Fruit fly (Drosophila melanogaster): ENCODE results near the gene CG12986.

Gene CG12986

DNA sequence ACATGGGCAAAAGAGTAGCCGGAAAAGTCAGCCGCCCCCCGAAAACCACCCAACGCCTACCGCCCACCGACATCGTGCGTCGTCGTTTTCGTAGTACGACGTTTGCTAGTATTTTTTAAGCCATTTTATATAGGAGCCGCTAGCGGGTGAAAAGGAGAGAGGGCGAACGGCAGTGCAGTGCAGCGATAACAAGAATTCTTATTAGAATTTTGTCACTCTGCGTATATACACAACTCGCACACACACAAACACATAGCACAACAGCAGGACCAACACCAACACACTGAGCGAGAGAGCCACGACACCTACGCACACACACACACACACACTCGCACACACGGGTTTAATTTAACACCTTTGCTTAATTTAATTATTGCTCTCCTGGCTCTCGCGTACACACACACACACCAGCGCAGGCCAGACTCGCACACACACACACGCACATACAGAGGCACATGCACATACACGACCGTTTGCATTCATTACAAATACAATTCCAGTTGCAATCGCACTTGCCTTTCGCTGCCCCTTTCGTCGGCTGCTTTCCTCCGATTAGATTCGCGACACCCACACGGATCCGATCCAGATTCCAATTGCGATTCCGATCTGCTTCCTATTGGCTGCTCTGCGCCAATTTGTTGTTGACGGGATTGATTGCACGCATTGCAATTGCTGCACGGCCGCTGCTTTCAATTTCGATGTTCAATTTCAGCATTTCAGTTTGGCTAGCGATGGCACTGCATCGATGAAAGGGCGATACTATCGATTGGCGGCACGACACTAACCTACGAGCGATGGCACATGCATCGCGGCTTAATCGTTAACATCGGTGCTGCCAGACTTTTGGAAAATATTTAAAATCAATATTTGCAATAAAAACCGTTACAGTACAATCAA is 7.6 kb upstream of the CG12986 start, which contains the start of gene Socs16D:
Gene Socs16D (minus strand): TSS at position 758 of the 897 bp plus-strand sequence.
- TF ChIP-seq OdsH (GFP tag; optimal IDR thresholded peaks at IDR 0.05), result peak; percentile 46
- no peak for TF ChIP-seq Mio (GFP tag; optimal IDR thresholded peaks at IDR 0.05)
- TF ChIP-seq CG9705 (GFP tag; optimal IDR thresholded peaks at IDR 0.05), result peak; percentile 28
- no peak for TF ChIP-seq jim (GFP tag; optimal IDR thresholded peaks at IDR 0.05)
- peak; percentile 1 for TF ChIP-seq Hnf4 (GFP tag; optimal IDR thresholded peaks at IDR 0.05)
- peak; percentile 66 for TF ChIP-seq Dfd (GFP tag; optimal IDR thresholded peaks at IDR 0.05)
- TF ChIP-seq dl (GFP tag; optimal IDR thresholded peaks at IDR 0.05; ENCODE audit: insufficient read depth in 1 of 2, partially characterized antibody in 2 of 2), result no peak
- TF ChIP-seq ey (GFP tag; optimal IDR thresholded peaks at IDR 0.05), result peak; percentile 23
- peak; percentile 51 for TF ChIP-seq Sp1 (GFP tag; optimal IDR thresholded peaks at IDR 0.05)
- peak; percentile 54 for TF ChIP-seq Hr83 (GFP tag; optimal IDR thresholded peaks at IDR 0.05; ENCODE audit: poor library complexity, severe bottlenecking)
- peak in 1 of 2 experiments; percentile 25 for TF ChIP-seq foxo (GFP tag; optimal IDR thresholded peaks at IDR 0.05)
- TF ChIP-seq HLH106 (tag; optimal IDR thresholded peaks at IDR 0.05), result peak; percentile 26
- peak; percentile 77 for TF ChIP-seq Abd-B (GFP tag; optimal IDR thresholded peaks at IDR 0.05)
- no peak for TF ChIP-seq CrebA (GFP tag; optimal IDR thresholded peaks at IDR 0.05; ENCODE audit: borderline replicate concordance)
- TF ChIP-seq lola (GFP tag; optimal IDR thresholded peaks at IDR 0.05), result no peak
- peak; percentile 45 for TF ChIP-seq brk (GFP tag; optimal IDR thresholded peaks at IDR 0.05)
- TF ChIP-seq fru (GFP tag; optimal IDR thresholded peaks at IDR 0.05), result peak; percentile 40
- peak; percentile 42 for TF ChIP-seq psq (GFP tag; optimal IDR thresholded peaks at IDR 0.05)
- TF ChIP-seq br (GFP tag; optimal IDR thresholded peaks at IDR 0.05), result peak; percentile 48
- TF ChIP-seq CG32264 (GFP tag; optimal IDR thresholded peaks at IDR 0.05), result no peak
- no peak for TF ChIP-seq Vsx2 (GFP tag; optimal IDR thresholded peaks at IDR 0.05; ENCODE audit: partially characterized antibody)
- no peak for TF ChIP-seq Jra (GFP tag; optimal IDR thresholded peaks at IDR 0.05)
- TF ChIP-seq rgr (GFP tag; optimal IDR thresholded peaks at IDR 0.05), result peak; percentile 40
- TF ChIP-seq h (GFP tag; optimal IDR thresholded peaks at IDR 0.05), result peak; percentile 48
- no peak for TF ChIP-seq dsf (GFP tag; optimal IDR thresholded peaks at IDR 0.05; ENCODE audit: borderline replicate concordance)
- no peak for TF ChIP-seq Dif (GFP tag; optimal IDR thresholded peaks at IDR 0.05; ENCODE audit: partially characterized antibody)
- no peak for TF ChIP-seq Rel (GFP tag; optimal IDR thresholded peaks at IDR 0.05)
- TF ChIP-seq Rel (tag; optimal IDR thresholded peaks at IDR 0.05), result peak; percentile 1
- peak; percentile 99 for TF ChIP-seq N (GFP tag; optimal IDR thresholded peaks at IDR 0.05)
- no peak for TF ChIP-seq GATAd (GFP tag; optimal IDR thresholded peaks at IDR 0.05)
- no peak for TF ChIP-seq usp (GFP tag; optimal IDR thresholded peaks at IDR 0.05)
- TF ChIP-seq pan (optimal IDR thresholded peaks at IDR 0.05), result no peak
- peak; percentile 4 for TF ChIP-seq woc (GFP tag; optimal IDR thresholded peaks at IDR 0.05)
- TF ChIP-seq sage (GFP tag; optimal IDR thresholded peaks at IDR 0.05), result no peak
- peak; percentile 10 for TF ChIP-seq sv (GFP tag; optimal IDR thresholded peaks at IDR 0.05)
- peak; percentile 82 for TF ChIP-seq Hr78 (GFP tag; optimal IDR thresholded peaks at IDR 0.05)
- no peak for TF ChIP-seq dmrt93B (GFP tag; optimal IDR thresholded peaks at IDR 0.05)
- no peak for TF ChIP-seq Myc (optimal IDR thresholded peaks at IDR 0.05)
- no peak for TF ChIP-seq tai (GFP tag; optimal IDR thresholded peaks at IDR 0.05)

DNA sequence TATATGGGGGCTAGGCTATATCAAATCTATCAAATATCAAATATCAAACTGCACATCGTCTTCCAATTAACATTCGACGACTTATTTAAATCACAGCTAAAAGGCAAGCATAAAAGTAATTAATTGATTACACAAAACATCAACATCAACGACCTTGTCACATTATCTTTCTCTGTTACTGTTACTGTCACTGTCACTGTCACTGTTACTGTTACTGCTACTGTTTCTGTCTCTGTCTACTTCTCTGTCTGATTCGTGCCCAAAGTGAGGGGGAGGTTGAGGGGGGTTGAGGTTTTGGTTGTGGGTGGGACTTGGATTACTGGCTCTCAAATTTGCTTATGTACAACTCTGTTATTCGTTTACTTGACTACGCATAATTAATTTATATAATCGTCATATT is 2.0 kb upstream of the CG12986 start:
- TF ChIP-seq fru (GFP tag; optimal IDR thresholded peaks at IDR 0.05) (peak; percentile 59), dsf (GFP tag; optimal IDR thresholded peaks at IDR 0.05; ENCODE audit: borderline replicate concordance) (no peak)

Measured in whole organism, wandering third instar larva.